Fruit fly (Drosophila melanogaster) whole organism, embryonic: ENCODE data around the gene CG7860.
A peak's percentile ranks its signal among the peaks of the same experiment; 100 is the strongest.

Experiments used
- Asciz ChIP-seq: fragments of 200-800 bp; sonication (Bioruptor generic); optimal IDR thresholded peaks from 2 replicates; lab custom pipeline; 2017; ENCODE audit warnings: missing biosample characterization, mild to moderate bottlenecking, missing genetic modification characterization, missing genetic modification reagents
- Blimp-1 ChIP-seq: fragments of 200-800 bp; sonication (Bioruptor generic); optimal IDR thresholded peaks from 3 replicates; lab custom pipeline; 2018; ENCODE audit warnings: missing biosample characterization, missing genetic modification characterization, mild to moderate bottlenecking, moderate library complexity, missing genetic modification reagents
- CG11695 ChIP-seq: fragments of 200-800 bp; sonication (Bioruptor generic); IDR thresholded peaks from 3 replicates; pipeline ENCODE4 v1.3.6; 2022; ENCODE audit warnings: missing biosample characterization, missing genetic modification characterization
- CG13287 ChIP-seq: fragments of 200-800 bp; sonication (Bioruptor generic); IDR thresholded peaks from 2 replicates; pipeline ENCODE4 v1.3.6; 2022; ENCODE audit warnings: missing biosample characterization, missing genetic modification characterization; ENCODE audit not compliant: partially characterized antibody
- CG13296 ChIP-seq: fragments of 200-800 bp; sonication (Bioruptor generic); optimal IDR thresholded peaks from 3 replicates; lab custom pipeline; 2018; ENCODE audit warnings: missing biosample characterization, mild to moderate bottlenecking, missing genetic modification characterization
- CG13624 ChIP-seq: fragments of 200-800 bp; sonication (Bioruptor generic); optimal IDR thresholded peaks from 2 replicates; lab custom pipeline; 2016; ENCODE audit warnings: missing biosample characterization, missing genetic modification characterization
- CG16863 ChIP-seq: fragments of 200-800 bp; sonication (Bioruptor generic); optimal IDR thresholded peaks from 3 replicates; lab custom pipeline; 2016; ENCODE audit warnings: missing biosample characterization, missing genetic modification characterization
- CG17612 ChIP-seq: fragments of 200-800 bp; sonication (Bioruptor generic); IDR thresholded peaks from 2 replicates; pipeline ENCODE4 v1.3.6; 2022; ENCODE audit warnings: missing biosample characterization, missing genetic modification characterization
- CG2120 ChIP-seq: fragments of 200-800 bp; sonication (Bioruptor generic); optimal IDR thresholded peaks from 3 replicates; lab custom pipeline; 2016; ENCODE audit warnings: missing biosample characterization, missing genetic modification characterization
- CG3065 ChIP-seq: fragments of 200-800 bp; sonication (Bioruptor generic); optimal IDR thresholded peaks from 2 replicates; lab custom pipeline; 2016; ENCODE audit warnings: missing biosample characterization, missing genetic modification characterization
- CG3163 ChIP-seq: fragments of 200-800 bp; sonication (Bioruptor generic); optimal IDR thresholded peaks from 3 replicates; lab custom pipeline; 2016; ENCODE audit warnings: missing biosample characterization, missing genetic modification characterization
- CG3407 ChIP-seq: fragments of 200-800 bp; sonication (Bioruptor generic); optimal IDR thresholded peaks from 2 replicates; lab custom pipeline; 2018; ENCODE audit warnings: missing biosample characterization, mild to moderate bottlenecking, missing genetic modification characterization
- CG6813 ChIP-seq: fragments of 200-800 bp; sonication (Bioruptor generic); optimal IDR thresholded peaks from 2 replicates; lab custom pipeline; 2017; ENCODE audit warnings: missing biosample characterization, missing genetic modification characterization, mild to moderate bottlenecking, moderate library complexity, missing genetic modification reagents
- CG7372 ChIP-seq: fragments of 200-800 bp; sonication (Bioruptor generic); IDR thresholded peaks from 2 replicates; pipeline ENCODE4 v1.3.6; 2022; ENCODE audit warnings: missing biosample characterization, missing genetic modification characterization
- CG7786 ChIP-seq: fragments of 200-800 bp; sonication (Bioruptor generic); optimal IDR thresholded peaks from 2 replicates; lab custom pipeline; 2016; ENCODE audit warnings: missing biosample characterization, missing genetic modification characterization
- CG8388 ChIP-seq: fragments of 200-800 bp; sonication (Bioruptor generic); optimal IDR thresholded peaks from 2 replicates; lab custom pipeline; 2019; ENCODE audit warnings: missing biosample characterization, mild to moderate bottlenecking, missing genetic modification characterization, moderate library complexity
- Deaf1 ChIP-seq: fragments of 200-800 bp; optimal IDR thresholded peaks from 3 replicates; lab custom pipeline; 2019; ENCODE audit warnings: missing biosample characterization, mild to moderate bottlenecking, missing genetic modification characterization, moderate library complexity
- Fer1 ChIP-seq: fragments of 200-800 bp; sonication (Bioruptor generic); optimal IDR thresholded peaks from 2 replicates; lab custom pipeline; 2017; ENCODE audit warnings: missing biosample characterization, mild to moderate bottlenecking, missing genetic modification characterization
- HLH54F ChIP-seq: fragments of 200-800 bp; sonication (Bioruptor generic); optimal IDR thresholded peaks from 3 replicates; lab custom pipeline; 2016; ENCODE audit warnings: missing biosample characterization, missing genetic modification characterization
- Hmr ChIP-seq: fragments of 200-800 bp; sonication (Bioruptor generic); optimal IDR thresholded peaks from 3 replicates; lab custom pipeline; 2017; ENCODE audit warnings: mild to moderate bottlenecking, missing biosample characterization, missing genetic modification reagents, missing genetic modification characterization
- MBD-R2 ChIP-seq: fragments of 200-800 bp; sonication (Bioruptor generic); IDR thresholded peaks from 2 replicates; pipeline ENCODE4 v1.3.6; 2022; ENCODE audit warnings: missing biosample characterization, missing genetic modification characterization
- MTF-1 ChIP-seq: fragments of 200-800 bp; sonication (Bioruptor generic); optimal IDR thresholded peaks from 2 replicates; lab custom pipeline; 2018; ENCODE audit warnings: missing biosample characterization, mild to moderate bottlenecking, missing genetic modification characterization, borderline replicate concordance
- Max ChIP-seq: fragments of 200-800 bp; sonication (Bioruptor generic); optimal IDR thresholded peaks from 2 replicates; lab custom pipeline; 2016; ENCODE audit warnings: missing biosample characterization, mild to moderate bottlenecking, missing genetic modification characterization
- Med ChIP-seq: fragments of 200-800 bp; sonication (Bioruptor generic); peaks from one replicate; lab custom pipeline; 2016; ENCODE audit warnings: missing biosample characterization, missing genetic modification characterization, mild to moderate bottlenecking, inconsistent platforms, moderate library complexity
- Meics ChIP-seq: fragments of 200-800 bp; sonication (Bioruptor generic); optimal IDR thresholded peaks from 2 replicates; lab custom pipeline; 2017; ENCODE audit warnings: missing biosample characterization, mild to moderate bottlenecking, missing genetic modification characterization
- NK7.1 ChIP-seq: fragments of 200-800 bp; sonication (Bioruptor generic); optimal IDR thresholded peaks from 3 replicates; lab custom pipeline; 2016; ENCODE audit warnings: missing biosample characterization, missing genetic modification characterization
- Optix ChIP-seq: fragments of 200-800 bp; sonication (Bioruptor generic); IDR thresholded peaks from 3 replicates; pipeline ENCODE4 v1.3.6; 2022; ENCODE audit warnings: missing biosample characterization, missing genetic modification characterization
- Scr ChIP-seq: fragments of 200-800 bp; sonication (Bioruptor generic); IDR thresholded peaks from 2 replicates; pipeline ENCODE4 v1.3.6; 2022; ENCODE audit warnings: missing biosample characterization, missing genetic modification characterization; ENCODE audit not compliant: partially characterized antibody
- Six4 ChIP-seq: fragments of 200-800 bp; sonication (Bioruptor generic); optimal IDR thresholded peaks from 2 replicates; lab custom pipeline; 2016; ENCODE audit warnings: missing biosample characterization, missing genetic modification characterization
- Sox100B ChIP-seq: fragments of 200-800 bp; sonication (Bioruptor generic); optimal IDR thresholded peaks from 3 replicates; lab custom pipeline; 2018; ENCODE audit warnings: missing biosample characterization, mild to moderate bottlenecking, missing genetic modification characterization
- Trl ChIP-seq, 3 experiments: fragments of >200 bp in 2 of 3; fragments of 200-800 bp in 1 of 3; sonication (Bioruptor generic) in 1 of 3; optimal IDR thresholded peaks; 2 replicates in 1 of 3; 3 replicates in 2 of 3; lab custom pipeline; 2016 to 2017; ENCODE audit warnings: missing biosample characterization in 1 of 3, missing genetic modification characterization in 1 of 3
- ato ChIP-seq: fragments of 200-800 bp; sonication (Bioruptor generic); IDR thresholded peaks from 2 replicates; pipeline ENCODE4 v1.3.6; 2022; ENCODE audit warnings: missing biosample characterization, missing genetic modification characterization; ENCODE audit not compliant: partially characterized antibody
- dmrt99B ChIP-seq: fragments of 200-800 bp; sonication (Bioruptor generic); optimal IDR thresholded peaks from 2 replicates; lab custom pipeline; 2018; ENCODE audit warnings: missing biosample characterization, mild to moderate bottlenecking, missing genetic modification characterization, moderate library complexity
- fd102C ChIP-seq: fragments of 200-800 bp; sonication (Bioruptor generic); optimal IDR thresholded peaks from 2 replicates; lab custom pipeline; 2018; ENCODE audit warnings: missing biosample characterization, mild to moderate bottlenecking, missing genetic modification characterization, moderate library complexity
- fd96Cb ChIP-seq: fragments of 200-800 bp; sonication (Bioruptor generic); optimal IDR thresholded peaks from 2 replicates; lab custom pipeline; 2018; ENCODE audit warnings: missing biosample characterization, mild to moderate bottlenecking, missing genetic modification characterization, moderate library complexity
- gcm ChIP-seq: fragments of 200-800 bp; sonication (Bioruptor generic); optimal IDR thresholded peaks from 2 replicates; lab custom pipeline; 2019; ENCODE audit warnings: missing biosample characterization, mild to moderate bottlenecking, missing genetic modification characterization, moderate library complexity
- gem ChIP-seq: fragments of 200-800 bp; sonication (Bioruptor generic); optimal IDR thresholded peaks from 2 replicates; lab custom pipeline; 2019; ENCODE audit warnings: missing biosample characterization, mild to moderate bottlenecking, missing genetic modification characterization, moderate library complexity
- hbn ChIP-seq: fragments of 200-800 bp; sonication (Bioruptor generic); IDR thresholded peaks from 2 replicates; pipeline ENCODE4 v1.3.6; 2022; ENCODE audit warnings: missing biosample characterization, missing genetic modification characterization; ENCODE audit not compliant: partially characterized antibody
- hkb ChIP-seq, 2 experiments: fragments of 200-800 bp in 1 of 2; fragments of >200 bp in 1 of 2; sonication (Bioruptor generic) in 1 of 2; IDR thresholded peaks in 1 of 2; optimal IDR thresholded peaks in 1 of 2; 2 replicates each; pipeline versions ENCODE4 v1.3.6 to Lab custom; 2017 to 2022; ENCODE audit warnings: missing biosample characterization in 1 of 2, missing genetic modification characterization in 1 of 2
- ind ChIP-seq: fragments of 200-800 bp; sonication (Bioruptor generic); optimal IDR thresholded peaks from 3 replicates; lab custom pipeline; 2016; ENCODE audit warnings: missing biosample characterization, missing genetic modification characterization
- nmo ChIP-seq: fragments of 200-800 bp; sonication (Bioruptor generic); optimal IDR thresholded peaks from 2 replicates; lab custom pipeline; 2018; ENCODE audit warnings: missing biosample characterization, mild to moderate bottlenecking, missing genetic modification characterization, moderate library complexity
- onecut ChIP-seq: fragments of 200-800 bp; sonication (Bioruptor generic); IDR thresholded peaks from 2 replicates; pipeline ENCODE4 v1.3.6; 2022; ENCODE audit warnings: missing biosample characterization, missing genetic modification characterization
- otp ChIP-seq: fragments of 200-800 bp; sonication (Bioruptor generic); IDR thresholded peaks from 3 replicates; pipeline ENCODE4, ENCODE4 v1.3.6; 2022; ENCODE audit warnings: missing biosample characterization, missing genetic modification characterization
- phol ChIP-seq: fragments of 200-800 bp; sonication (Bioruptor generic); optimal IDR thresholded peaks from 3 replicates; lab custom pipeline; 2018; ENCODE audit warnings: missing biosample characterization, mild to moderate bottlenecking, missing genetic modification characterization, moderate library complexity
- seq ChIP-seq: fragments of 200-800 bp; sonication (Bioruptor generic); IDR thresholded peaks from 2 replicates; pipeline ENCODE4 v1.3.6; 2022; ENCODE audit warnings: missing biosample characterization, missing genetic modification characterization
- shn ChIP-seq: fragments of 200-800 bp; sonication (Bioruptor generic); optimal IDR thresholded peaks from 3 replicates; lab custom pipeline; 2016; ENCODE audit warnings: missing biosample characterization, missing genetic modification characterization
- sna ChIP-seq: fragments of 200-800 bp; sonication (Bioruptor generic); IDR thresholded peaks from 2 replicates; pipeline ENCODE4 v1.3.6; 2022; ENCODE audit warnings: missing biosample characterization, missing genetic modification characterization; ENCODE audit not compliant: partially characterized antibody
- wek ChIP-seq: fragments of 200-800 bp; sonication (Bioruptor generic); optimal IDR thresholded peaks from 3 replicates; lab custom pipeline; 2018; ENCODE audit warnings: missing biosample characterization, mild to moderate bottlenecking, missing genetic modification characterization, moderate library complexity

Gene CG7860

dm6 chrX:15599697-15600096 lies 30.9 kb downstream of the CG7860 start (continued):
- TF ChIP-seq ind (GFP tag; lab: Kevin White, UChicago) (peak; percentile 68), Med (GFP tag; lab: Kevin White, UChicago) (peak; percentile 97), ato (GFP tag; lab: Robert Waterston, UW) (no peak), CG3407 (no peak), MBD-R2 (GFP tag; lab: Robert Waterston, UW) (no peak), CG3065 (GFP tag; lab: Kevin White, UChicago) (no peak), CG3163 (GFP tag; lab: Kevin White, UChicago) (peak; percentile 6), fd102C (no peak), CG11695 (GFP tag; lab: Robert Waterston, UW) (peak; percentile 52; the same call in 1 of the 3 replicates), shn (GFP tag; lab: Kevin White, UChicago) (peak; percentile 26), gcm (GFP tag; lab: Kevin White, UChicago) (peak; percentile 33), Asciz (GFP tag; lab: Kevin White, UChicago) (peak; percentile 31), Hmr (GFP tag; lab: Kevin White, UChicago) (peak; percentile 28), phol (peak; percentile 60), CG16863 (GFP tag; lab: Kevin White, UChicago) (peak; percentile 20), CG17612 (GFP tag; lab: Robert Waterston, UW) (no peak), CG7372 (GFP tag; lab: Robert Waterston, UW) (peak; percentile 67; the same call in 1 of the 2 replicates), Max (GFP tag; lab: Kevin White, UChicago) (peak; percentile 11), Deaf1 (peak; percentile 15), Scr (no peak), Six4 (GFP tag; lab: Kevin White, UChicago) (peak; percentile 33), CG7786 (peak; percentile 49), gem (tag; lab: Kevin White, UChicago) (peak; percentile 78), CG6813 (GFP tag; lab: Kevin White, UChicago) (peak; percentile 52), CG8388 (GFP tag; lab: Kevin White, UChicago) (peak; percentile 23), CG13287 (GFP tag; lab: Robert Waterston, UW) (no peak), Sox100B (GFP tag; lab: Kevin White, UChicago) (peak; percentile 42), hbn (GFP tag; lab: Robert Waterston, UW) (no peak), dmrt99B (tag; lab: Kevin White, UChicago) (peak; percentile 80), hkb (optimal IDR thresholded peaks at IDR 0.05; lab: Kevin White, UChicago) (no peak), hkb (GFP tag; IDR thresholded peaks at IDR 0.05; lab: Robert Waterston, UW) (peak; percentile 63; the same call in 1 of the 2 replicates), onecut (peak; percentile 54), Trl (optimal IDR thresholded peaks at IDR 0.05; lab: Kevin White, UChicago) (no peak), Trl (GFP tag; optimal IDR thresholded peaks at IDR 0.05; lab: Kevin White, UChicago) (peak; percentile 50), seq (GFP tag; lab: Robert Waterston, UW) (0 out of 2 replicates have a peak, but pooled peaks have one; percentile 21), CG2120 (GFP tag; lab: Kevin White, UChicago) (peak; percentile 63), Blimp-1 (GFP tag; lab: Kevin White, UChicago) (peak; percentile 50), MTF-1 (GFP tag; lab: Kevin White, UChicago) (peak; percentile 36), wek (GFP tag; lab: Kevin White, UChicago) (peak; percentile 3), Optix (peak; percentile 24; the same call in 1 of the 3 replicates), NK7.1 (GFP tag; lab: Kevin White, UChicago) (peak; percentile 52), HLH54F (peak; percentile 31), CG13296 (GFP tag; lab: Kevin White, UChicago) (peak; percentile 39), nmo (GFP tag; lab: Kevin White, UChicago) (peak; percentile 46), fd96Cb (tag; lab: Kevin White, UChicago) (peak; percentile 70), otp (GFP tag; lab: Robert Waterston, UW) (0 out of 3 replicates have a peak, but pooled peaks have one; percentile 29), Meics (GFP tag; lab: Kevin White, UChicago) (peak; percentile 55), Fer1 (GFP tag; lab: Kevin White, UChicago) (peak; percentile 61), sna (GFP tag; lab: Robert Waterston, UW) (no peak), CG13624 (peak; percentile 53)
